Worm (Caenorhabditis elegans): ENCODE data around the gene T01D3.6.

- TF ChIP-seq flt-1 (GFP tag; IDR thresholded peaks at IDR 0.05) (no peak), tab-1 (GFP tag; IDR thresholded peaks at IDR 0.05) (no peak), ref-1 (GFP tag; conservative IDR thresholded peaks at IDR 0.05) (no peak), T22C8.4 (GFP tag; IDR thresholded peaks at IDR 0.05) (no peak), med-1 (GFP tag; optimal IDR thresholded peaks at IDR 0.05; ENCODE audit: insufficient read depth) (no peak), ztf-23 (GFP tag; IDR thresholded peaks at IDR 0.05) (no peak)
These were observed 27.0 kb upstream of the T01D3.6 start, which contains the start of gene T01D3.1 for ce11 chrV:13689592-13689991.

Data from whole organism, midembryonic.